Worm (Caenorhabditis elegans): ENCODE data around the gene M60.7.

- TF ChIP-seq him-1 (tag; optimal IDR thresholded peaks at IDR 0.05) (no peak), lir-1 (GFP tag; conservative IDR thresholded peaks at IDR 0.05) (0 out of 2 replicates have a peak, but pooled peaks have one; percentile 22), attf-5 (GFP tag; optimal IDR thresholded peaks at IDR 0.05) (peak; percentile 76), nfyb-1 (GFP tag; IDR thresholded peaks at IDR 0.05) (peak; percentile 76), unc-130 (GFP tag; optimal IDR thresholded peaks at IDR 0.05) (no peak), lin-26 (GFP tag; IDR thresholded peaks at IDR 0.05) (peak; percentile 42; the same call in 1 of the 2 replicates), xnd-1 (tag; optimal IDR thresholded peaks at IDR 0.05) (no peak), rcor-1 (GFP tag; IDR thresholded peaks at IDR 0.05) (peak; percentile 21; the same call in 1 of the 2 replicates), tlf-1 (GFP tag; optimal IDR thresholded peaks at IDR 0.05) (peak; percentile 66), ztf-28 (GFP tag; IDR thresholded peaks at IDR 0.05) (no peak), efl-1 (GFP tag; optimal IDR thresholded peaks at IDR 0.05) (no peak)
These were observed 29.1 kb downstream of the M60.7 start, which contains the start of gene K02A6.3 for ce11 chrX:8231858-8232257.
